Worm (Caenorhabditis elegans): ENCODE data around the gene F38A1.15.

ce11 chrIV:1275910-1276309, 32.7 kb upstream of the F38A1.15 start:
- no peak for TF ChIP-seq nhr-11 (tag; optimal IDR thresholded peaks at IDR 0.05)
- no peak for TF ChIP-seq ceh-82 (tag; optimal IDR thresholded peaks at IDR 0.05)
- no peak for TF ChIP-seq zag-1 (tag; optimal IDR thresholded peaks at IDR 0.05)
- no peak for TF ChIP-seq lin-11 (tag; optimal IDR thresholded peaks at IDR 0.05)
- no peak for TF ChIP-seq crh-2 (tag; optimal IDR thresholded peaks at IDR 0.05)
